Worm (Caenorhabditis elegans) whole organism, L4 larva: ENCODE data around the gene nhr-52.

Source experiments
- aly-2 ChIP-seq: sonication (generic microtip); optimal IDR thresholded peaks from 2 replicates; lab custom pipeline; 2018; ENCODE audit warnings: missing biosample characterization, missing genetic modification characterization
- arid-1 ChIP-seq: fragments of 200-800 bp; sonication (Bioruptor generic); conservative IDR thresholded peaks from 2 replicates; pipeline ENCODE4 v1.3.6; 2022; ENCODE audit warnings: missing genetic modification reagents, missing genetic modification characterization, missing compliant biosample characterization
- daf-12 ChIP-seq: fragments of 150-350 bp; optimal IDR thresholded peaks from 2 replicates; lab custom pipeline; 2014; ENCODE audit warnings: missing biosample characterization, missing genetic modification reagents, missing genetic modification characterization
- daf-19 ChIP-seq: fragments of 200-800 bp; sonication (Bioruptor generic); conservative IDR thresholded peaks from 2 replicates; pipeline ENCODE4 v1.3.6; 2022; ENCODE audit warnings: missing genetic modification characterization, missing compliant biosample characterization
- gei-8 ChIP-seq: fragments of 200-800 bp; sonication (Bioruptor generic); optimal IDR thresholded peaks from 2 replicates; lab custom pipeline; 2018; ENCODE audit warnings: mild to moderate bottlenecking, missing genetic modification characterization, missing compliant biosample characterization
- lin-39 ChIP-seq: fragments of 150-350 bp; optimal IDR thresholded peaks from 2 replicates; lab custom pipeline; 2014; ENCODE audit warnings: missing biosample characterization, missing genetic modification reagents, missing genetic modification characterization
- nhr-11 ChIP-seq: fragments of 150-350 bp; optimal IDR thresholded peaks from 2 replicates; lab custom pipeline; 2014; ENCODE audit warnings: missing biosample characterization, missing genetic modification characterization
- nhr-41 ChIP-seq: fragments of 200-800 bp; sonication (Bioruptor generic); IDR thresholded peaks from 2 replicates; pipeline ENCODE4 v1.3.6; 2022; ENCODE audit warnings: missing genetic modification reagents, missing genetic modification characterization, missing compliant biosample characterization
- pha-4 ChIP-seq, 2 experiments: fragments of 150-350 bp in 1 of 2; fragments of 200-800 bp in 1 of 2; sonication (Bioruptor generic) in 1 of 2; IDR thresholded peaks in 1 of 2; optimal IDR thresholded peaks in 1 of 2; 2 replicates each; pipeline versions ENCODE4 v1.3.6 to Lab custom; 2014 to 2022; ENCODE audit warnings: missing genetic modification characterization in 2 of 2, missing genetic modification reagents in 2 of 2, missing biosample characterization in 1 of 2, missing compliant biosample characterization in 1 of 2
- pqm-1 ChIP-seq: sonication (generic microtip); optimal IDR thresholded peaks from 2 replicates; lab custom pipeline; 2017; ENCODE audit warnings: missing biosample characterization, missing genetic modification characterization
- snpc-4 ChIP-seq: fragments of 150-350 bp; optimal IDR thresholded peaks from 2 replicates; lab custom pipeline; 2014; ENCODE audit warnings: missing biosample characterization, missing genetic modification characterization
- unc-39 ChIP-seq: sonication (generic microtip); optimal IDR thresholded peaks from 2 replicates; lab custom pipeline; 2017; ENCODE audit warnings: missing biosample characterization, missing genetic modification characterization

DNA sequence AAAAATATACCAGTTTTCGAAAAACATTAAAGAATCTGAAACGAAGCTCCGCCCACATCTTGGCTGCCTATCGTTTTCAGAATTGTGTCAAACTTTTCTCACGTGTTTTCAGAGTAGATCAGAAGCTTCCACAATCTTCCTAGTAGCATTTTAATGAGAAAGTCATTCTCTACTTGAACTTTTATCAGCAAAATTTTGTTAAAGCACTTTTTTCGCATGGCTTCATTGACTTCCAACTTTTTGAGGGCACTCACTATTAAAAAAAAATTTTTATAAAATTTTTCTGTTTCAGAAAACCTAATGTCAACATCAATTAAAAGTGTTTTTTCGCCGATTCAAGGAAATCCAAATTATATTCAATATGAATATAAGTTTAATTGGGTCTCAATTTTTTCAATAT is 27.2 kb upstream of the nhr-52 start, which contains the start of gene sru-42:
- TF ChIP-seq pqm-1 (tag; lab: Kevin White, UChicago) = no peak
- no peak for TF ChIP-seq daf-12 (tag; lab: Kevin White, UChicago)
- no peak for TF ChIP-seq unc-39
- no peak for TF ChIP-seq nhr-11
- no peak for TF ChIP-seq arid-1 (GFP tag; lab: Robert Waterston, UW)
- no peak for TF ChIP-seq nhr-41 (GFP tag; lab: Robert Waterston, UW)
- no peak for TF ChIP-seq snpc-4 (tag; lab: Kevin White, UChicago)
- TF ChIP-seq aly-2 = no peak
- TF ChIP-seq gei-8 (GFP tag; lab: Kevin White, UChicago) = no peak
- TF ChIP-seq pha-4 (GFP tag; IDR thresholded peaks at IDR 0.05; lab: Robert Waterston, UW) = no peak
- no peak for TF ChIP-seq pha-4 (tag; optimal IDR thresholded peaks at IDR 0.05; lab: Kevin White, UChicago)
- TF ChIP-seq daf-19 (GFP tag; lab: Robert Waterston, UW) = no peak
- no peak for TF ChIP-seq lin-39 (tag; lab: Kevin White, UChicago)
